Worm (Caenorhabditis elegans) whole organism, young adult: ENCODE results near the gene nekl-4.

ENCODE experiments used
- F55B11.4 ChIP-seq: sonication (generic microtip); optimal IDR thresholded peaks from 2 replicates; lab custom pipeline; 2016; ENCODE audit warnings: missing compliant biosample characterization, missing genetic modification characterization, borderline replicate concordance; ENCODE audit not compliant: insufficient read depth
- F57C9.4 ChIP-seq: sonication (generic microtip); optimal IDR thresholded peaks from 2 replicates; lab custom pipeline; 2017; ENCODE audit warnings: mild to moderate bottlenecking, missing genetic modification characterization, missing compliant biosample characterization
- ama-1 ChIP-seq, 3 experiments: fragments of 150-350 bp in 1 of 3; sonication (generic microtip) in 2 of 3; optimal IDR thresholded peaks; 2 replicates each; lab custom pipeline; 2014 to 2018; ENCODE audit warnings: missing biosample characterization in 2 of 3, missing genetic modification characterization in 2 of 3, missing genetic modification reagents in 2 of 3
- athp-1 ChIP-seq: sonication (generic microtip); optimal IDR thresholded peaks from 2 replicates; lab custom pipeline; 2017; ENCODE audit warnings: mild to moderate bottlenecking, missing genetic modification characterization, missing compliant biosample characterization
- unc-62 ChIP-seq: fragments of 150-350 bp; optimal IDR thresholded peaks from 2 replicates; lab custom pipeline; 2014; ENCODE audit warnings: missing biosample characterization, missing genetic modification reagents, missing genetic modification characterization

DNA sequence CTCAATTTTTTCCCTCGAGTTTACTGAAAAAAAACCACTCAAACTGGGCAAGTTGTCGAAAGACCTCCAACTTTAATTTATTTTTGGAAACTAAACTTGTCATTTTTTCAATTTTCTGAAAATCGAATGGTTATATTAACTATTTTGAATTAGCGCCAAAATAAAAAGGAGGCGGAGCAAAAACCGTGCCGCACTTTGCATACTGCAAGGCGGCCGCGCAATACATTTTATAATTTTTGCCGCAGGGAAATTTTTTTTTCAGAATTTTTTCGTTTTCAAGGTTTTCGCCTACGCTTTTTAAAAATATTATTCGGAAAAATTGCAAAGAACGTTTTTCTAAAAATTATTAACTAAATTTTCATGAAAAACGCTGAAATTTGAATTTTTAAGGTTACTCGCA lies 13.7 kb downstream of the nekl-4 start:
- TF ChIP-seq F57C9.4 (tag; lab: Kevin White, UChicago) = no peak
- no peak for TF ChIP-seq athp-1 (tag; lab: Kevin White, UChicago)
- TF ChIP-seq F55B11.4 (tag; lab: Kevin White, UChicago) = no peak
- TF ChIP-seq ama-1 (optimal IDR thresholded peaks at IDR 0.05; lab: Kevin White, UChicago) = no peak
- no peak for TF ChIP-seq ama-1 (GFP tag; optimal IDR thresholded peaks at IDR 0.05; lab: Kevin White, UChicago)
- no peak for TF ChIP-seq unc-62 (GFP tag; lab: Kevin White, UChicago)
